Fruit fly (Drosophila melanogaster): Measurements from ENCODE around the gene PDZ-GEF.

PDZ-GEF gene

dm6 chr2L:6351809-6352182, 28.2 kb downstream of the PDZ-GEF start (continued):
- TF ChIP-seq unc-4 (GFP tag; IDR thresholded peaks at IDR 0.05; ENCODE audit: partially characterized antibody): no peak
- peak; percentile 87 for TF ChIP-seq CG12299 (tag; optimal IDR thresholded peaks at IDR 0.05)
- peak; percentile 8 for TF ChIP-seq MTF-1 (GFP tag; optimal IDR thresholded peaks at IDR 0.05; ENCODE audit: borderline replicate concordance)
- peak; percentile 77 for TF ChIP-seq CG12155 (GFP tag; optimal IDR thresholded peaks at IDR 0.05)
- TF ChIP-seq Gug (GFP tag; IDR thresholded peaks at IDR 0.05): peak; percentile 74; the same call in 3 of the 4 replicates
- TF ChIP-seq grau (tag; optimal IDR thresholded peaks at IDR 0.05): peak; percentile 90
- peak; percentile 15 for TF ChIP-seq btn (GFP tag; optimal IDR thresholded peaks at IDR 0.05)
- TF ChIP-seq YL-1 (GFP tag; optimal IDR thresholded peaks at IDR 0.05): no peak
- peak; percentile 50; the same call in 1 of the 2 replicates for TF ChIP-seq MBD-R2 (GFP tag; IDR thresholded peaks at IDR 0.05)
- peak; percentile 76 for TF ChIP-seq CG1792 (GFP tag; optimal IDR thresholded peaks at IDR 0.05)
- peak; percentile 33 for TF ChIP-seq CG8290 (GFP tag; optimal IDR thresholded peaks at IDR 0.05)
- TF ChIP-seq CG8290 (tag; optimal IDR thresholded peaks at IDR 0.05): no peak
- TF ChIP-seq Oaz (GFP tag; IDR thresholded peaks at IDR 0.05): peak; percentile 70
- TF ChIP-seq sens (GFP tag): peak; percentile 94
- TF ChIP-seq GATAe (GFP tag; conservative IDR thresholded peaks at IDR 0.05): peak; percentile 88
- TF ChIP-seq HLH4C (GFP tag; IDR thresholded peaks at IDR 0.05; ENCODE audit: partially characterized antibody): 0 out of 3 replicates have a peak, but pooled peaks have one; percentile 39
- TF ChIP-seq CG9817 (tag; optimal IDR thresholded peaks at IDR 0.05): peak; percentile 94
- TF ChIP-seq C15 (GFP tag; IDR thresholded peaks at IDR 0.05): peak; percentile 65; the same call in 1 of the 3 replicates
- TF ChIP-seq zen2 (GFP tag; IDR thresholded peaks at IDR 0.05; ENCODE audit: partially characterized antibody): no peak
- peak; percentile 64 for TF ChIP-seq E2f2 (GFP tag; IDR thresholded peaks at IDR 0.05)
- TF ChIP-seq CG6689 (GFP tag; IDR thresholded peaks at IDR 0.05): peak; percentile 82
- TF ChIP-seq abd-A (tag; optimal IDR thresholded peaks at IDR 0.05): no peak
- peak; percentile 60 for TF ChIP-seq CG6654 (GFP tag; optimal IDR thresholded peaks at IDR 0.05)
- peak; percentile 57 for TF ChIP-seq CG13775 (GFP tag; optimal IDR thresholded peaks at IDR 0.05)
- TF ChIP-seq dm (GFP tag; optimal IDR thresholded peaks at IDR 0.05): peak; percentile 57
- TF ChIP-seq CG4282 (GFP tag; optimal IDR thresholded peaks at IDR 0.05): peak; percentile 30
- TF ChIP-seq CG12071 (GFP tag; optimal IDR thresholded peaks at IDR 0.05): peak; percentile 72

- TF ChIP-seq CG6683 (GFP tag; optimal IDR thresholded peaks at IDR 0.05) (no peak), CG16779 (GFP tag; IDR thresholded peaks at IDR 0.05) (no peak), CTCF (GFP tag; optimal IDR thresholded peaks at IDR 0.05) (no peak), CG6765 (GFP tag; optimal IDR thresholded peaks at IDR 0.05) (no peak), CG43689 (GFP tag; IDR thresholded peaks at IDR 0.05) (no peak), ttk (GFP tag; IDR thresholded peaks at IDR 0.05) (no peak), CG34224 (GFP tag; IDR thresholded peaks at IDR 0.05; ENCODE audit: partially characterized antibody) (no peak), D19B (GFP tag; optimal IDR thresholded peaks at IDR 0.05) (no peak), CG11456 (GFP tag; IDR thresholded peaks at IDR 0.05) (no peak), Hr39 (optimal IDR thresholded peaks at IDR 0.05) (no peak), CG7786 (GFP tag; optimal IDR thresholded peaks at IDR 0.05) (no peak)
Measured at dm6 chr2L:6354231-6354630, 30.7 kb downstream of the PDZ-GEF start, which contains the start of gene ppk7. Gene ppk7 (minus strand): TSS chr2L:6354331.

dm6 chr2L:6354656-6355055, 31.1 kb downstream of the PDZ-GEF start, which contains the start of gene ppk14:
Gene ppk14 (plus strand): TSS chr2L:6354956.
- no peak for TF ChIP-seq Bteb2 (GFP tag; optimal IDR thresholded peaks at IDR 0.05)

dm6 chr2L:6356134-6356533, 32.6 kb downstream of the PDZ-GEF start:
- TF ChIP-seq jigr1 (GFP tag; IDR thresholded peaks at IDR 0.05) (no peak), Dip3 (GFP tag; optimal IDR thresholded peaks at IDR 0.05) (no peak), Ets65A (GFP tag) (peak; percentile 92), p53 (GFP tag; optimal IDR thresholded peaks at IDR 0.05) (no peak), CG2116 (GFP tag; optimal IDR thresholded peaks at IDR 0.05) (no peak)

Measured in whole organism, embryonic.